Fruit fly (Drosophila melanogaster): Measurements from ENCODE around the gene Hipk.

dm6 chr3L:615425-616046, 72.7 kb downstream of the Hipk start:
- TF ChIP-seq CG8478 (optimal IDR thresholded peaks at IDR 0.05) (no peak), CTCF (optimal IDR thresholded peaks at IDR 0.05) (no peak)
